Worm (Caenorhabditis elegans): ENCODE results near the gene F16G10.7.

The F16G10.7 gene

ce11 chrII:2417889-2418288, 37.8 kb upstream of the F16G10.7 start, which contains the start of the genes F42G2.5 and F42G2.7:
TSS of gene F42G2.5 (minus strand) at chrII:2417989.
TSS of gene F42G2.7 (plus strand) at chrII:2418158.
- TF ChIP-seq lim-6 (tag; optimal IDR thresholded peaks at IDR 0.05), result no peak
- TF ChIP-seq odd-2 (tag; optimal IDR thresholded peaks at IDR 0.05), result no peak
- TF ChIP-seq sox-4 (tag; optimal IDR thresholded peaks at IDR 0.05), result no peak
- no peak for TF ChIP-seq ceh-6 (GFP tag; optimal IDR thresholded peaks at IDR 0.05)
- TF ChIP-seq mec-3 (tag; optimal IDR thresholded peaks at IDR 0.05; ENCODE audit: borderline replicate concordance), result no peak
- TF ChIP-seq tbx-2 (tag; optimal IDR thresholded peaks at IDR 0.05), result no peak
- no peak for TF ChIP-seq unc-86 (tag; optimal IDR thresholded peaks at IDR 0.05)
- no peak for TF ChIP-seq npax-4 (tag; optimal IDR thresholded peaks at IDR 0.05)

ce11 chrII:2415439-2415838, 35.4 kb upstream of the F16G10.7 start, which contains the start of gene fbxa-4:
TSS of gene fbxa-4 (minus strand) at chrII:2415531.
- TF ChIP-seq C08G9.2 (tag; optimal IDR thresholded peaks at IDR 0.05), result no peak
- no peak for TF ChIP-seq pax-1 (tag; optimal IDR thresholded peaks at IDR 0.05)
- TF ChIP-seq fkh-6 (tag; optimal IDR thresholded peaks at IDR 0.05), result no peak
- no peak for TF ChIP-seq nfya-1 (tag; optimal IDR thresholded peaks at IDR 0.05)
- TF ChIP-seq nhr-11 (tag; optimal IDR thresholded peaks at IDR 0.05), result no peak
- TF ChIP-seq ceh-31 (tag; optimal IDR thresholded peaks at IDR 0.05), result no peak
- TF ChIP-seq pros-1 (tag; optimal IDR thresholded peaks at IDR 0.05), result no peak
- no peak for TF ChIP-seq sox-4 (tag; optimal IDR thresholded peaks at IDR 0.05)
- TF ChIP-seq pha-2 (tag; optimal IDR thresholded peaks at IDR 0.05), result no peak
- no peak for TF ChIP-seq dmd-4 (tag; optimal IDR thresholded peaks at IDR 0.05; ENCODE audit: borderline replicate concordance)
- TF ChIP-seq ets-4 (tag; optimal IDR thresholded peaks at IDR 0.05), result no peak
- no peak for TF ChIP-seq unc-42 (tag; optimal IDR thresholded peaks at IDR 0.05)
- no peak for TF ChIP-seq pat-9 (tag; optimal IDR thresholded peaks at IDR 0.05)
- no peak for TF ChIP-seq tbx-7 (tag; optimal IDR thresholded peaks at IDR 0.05)
- no peak for TF ChIP-seq pqm-1 (tag; optimal IDR thresholded peaks at IDR 0.05)
- TF ChIP-seq ceh-24 (tag; optimal IDR thresholded peaks at IDR 0.05), result no peak

- no peak for TF ChIP-seq tbx-2 (tag; optimal IDR thresholded peaks at IDR 0.05)
- no peak for TF ChIP-seq ceh-48 (tag; optimal IDR thresholded peaks at IDR 0.05)
- no peak for TF ChIP-seq gmeb-2 (tag; optimal IDR thresholded peaks at IDR 0.05)
- no peak for TF ChIP-seq ceh-34 (tag; optimal IDR thresholded peaks at IDR 0.05)
- no peak for TF ChIP-seq sox-4 (tag; optimal IDR thresholded peaks at IDR 0.05)
- no peak for TF ChIP-seq lin-11 (tag; optimal IDR thresholded peaks at IDR 0.05)
- TF ChIP-seq unc-55 (GFP tag; optimal IDR thresholded peaks at IDR 0.05), result no peak
- TF ChIP-seq hlh-30 (tag; optimal IDR thresholded peaks at IDR 0.05; ENCODE audit: insufficient read depth), result no peak
These were observed 32.6 kb upstream of the F16G10.7 start, which contains the start of gene fbxa-182 for ce11 chrII:2412649-2413048. TSS of gene fbxa-182 (minus strand) at chrII:2412749.

ce11 chrII:2411555-2411954, 31.5 kb upstream of the F16G10.7 start:
- TF ChIP-seq ceh-18 (tag; optimal IDR thresholded peaks at IDR 0.05) (no peak), hlh-8 (tag; optimal IDR thresholded peaks at IDR 0.05) (no peak), fkh-6 (tag; optimal IDR thresholded peaks at IDR 0.05) (no peak), ceh-2 (tag; optimal IDR thresholded peaks at IDR 0.05) (no peak), T23F11.4 (GFP tag; optimal IDR thresholded peaks at IDR 0.05) (no peak), nfya-1 (tag; optimal IDR thresholded peaks at IDR 0.05) (no peak), ceh-14 (tag; optimal IDR thresholded peaks at IDR 0.05) (no peak), ceh-24 (tag; optimal IDR thresholded peaks at IDR 0.05) (no peak), nhr-11 (tag; optimal IDR thresholded peaks at IDR 0.05) (no peak), unc-3 (GFP tag; conservative IDR thresholded peaks at IDR 0.05) (no peak), unc-3 (tag; optimal IDR thresholded peaks at IDR 0.05) (no peak), sox-4 (tag; optimal IDR thresholded peaks at IDR 0.05) (no peak), che-1 (tag; optimal IDR thresholded peaks at IDR 0.05) (no peak), ama-1 (optimal IDR thresholded peaks at IDR 0.05) (no peak), ceh-45 (GFP tag; IDR thresholded peaks at IDR 0.05) (no peak), ceh-34 (tag; optimal IDR thresholded peaks at IDR 0.05) (no peak), C38D4.7 (GFP tag; optimal IDR thresholded peaks at IDR 0.05) (no peak), mec-3 (tag; optimal IDR thresholded peaks at IDR 0.05; ENCODE audit: borderline replicate concordance) (no peak), hlh-15 (tag; optimal IDR thresholded peaks at IDR 0.05) (no peak), elt-2 (tag; optimal IDR thresholded peaks at IDR 0.05) (no peak), gmeb-2 (tag; optimal IDR thresholded peaks at IDR 0.05) (no peak)
